Worm (Caenorhabditis elegans): ENCODE data around the gene F21C10.4.

Gene F21C10.4

ce11 chrV:9082350-9082749 lies 44.1 kb upstream of the F21C10.4 start:
- peak; percentile 3 for TF ChIP-seq nhr-23 (tag; optimal IDR thresholded peaks at IDR 0.05)
- TF ChIP-seq snpc-4 (tag; optimal IDR thresholded peaks at IDR 0.05) = no peak
- TF ChIP-seq nhr-25 (tag; optimal IDR thresholded peaks at IDR 0.05) = peak; percentile 32

DNA sequence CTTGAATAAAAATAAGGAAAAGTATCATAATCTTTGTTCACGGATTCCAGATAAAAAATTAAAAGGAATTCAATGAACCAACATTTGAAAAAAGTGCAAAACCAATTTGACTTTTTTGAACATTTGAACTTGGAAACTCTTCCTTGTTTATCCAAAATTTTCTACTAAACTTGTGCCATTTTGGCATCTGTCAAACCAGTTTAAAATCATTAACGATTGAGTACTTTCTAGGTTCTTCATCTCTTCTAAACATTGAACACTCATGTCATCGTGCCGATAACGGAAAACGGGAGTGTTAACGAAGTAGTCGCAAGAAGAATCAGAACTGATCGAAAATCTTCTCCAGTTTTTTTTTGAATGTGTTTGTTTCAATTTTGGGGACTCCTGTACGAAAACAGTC lies 42.2 kb upstream of the F21C10.4 start:
- TF ChIP-seq nhr-25 (tag; optimal IDR thresholded peaks at IDR 0.05) (peak; percentile 12), nhr-23 (tag; optimal IDR thresholded peaks at IDR 0.05) (peak; percentile 37), nhr-43 (tag; optimal IDR thresholded peaks at IDR 0.05; ENCODE audit: poor library complexity, severe bottlenecking) (peak; percentile 11), nhr-237 (tag; optimal IDR thresholded peaks at IDR 0.05) (no peak)

DNA sequence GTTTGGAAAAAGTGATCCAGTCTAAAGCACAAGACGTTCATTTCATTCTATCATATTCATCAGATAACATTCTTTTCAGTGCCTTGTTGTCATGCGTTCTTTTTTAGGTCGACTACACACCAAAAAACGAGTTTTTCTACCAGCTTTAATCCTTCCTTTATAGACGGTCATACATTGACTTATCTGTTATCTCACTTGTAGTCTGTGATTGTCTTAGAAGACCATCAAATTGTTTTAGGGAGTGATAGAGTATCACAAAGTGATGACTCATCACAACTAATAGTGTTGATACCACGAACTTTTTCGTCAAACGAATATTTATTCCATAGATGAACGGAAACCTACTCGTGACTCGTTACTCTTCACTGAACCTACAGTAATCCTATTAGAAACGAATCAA lies 40.6 kb upstream of the F21C10.4 start:
- TF ChIP-seq aly-2 (tag; optimal IDR thresholded peaks at IDR 0.05) = no peak
- TF ChIP-seq skn-1 (tag; optimal IDR thresholded peaks at IDR 0.05) = no peak
- TF ChIP-seq zag-1 (tag; optimal IDR thresholded peaks at IDR 0.05) = no peak
- peak; percentile 73 for TF ChIP-seq nhr-25 (tag; optimal IDR thresholded peaks at IDR 0.05)
- TF ChIP-seq ceh-9 (tag; optimal IDR thresholded peaks at IDR 0.05) = no peak
- no peak for TF ChIP-seq nhr-77 (tag; optimal IDR thresholded peaks at IDR 0.05)
- TF ChIP-seq ceh-16 (tag; optimal IDR thresholded peaks at IDR 0.05) = no peak
- TF ChIP-seq elt-1 (tag; optimal IDR thresholded peaks at IDR 0.05) = no peak
- TF ChIP-seq nhr-43 (tag; optimal IDR thresholded peaks at IDR 0.05; ENCODE audit: poor library complexity, severe bottlenecking) = peak; percentile 88
- TF ChIP-seq tbx-2 (tag; optimal IDR thresholded peaks at IDR 0.05) = peak; percentile 22
- no peak for TF ChIP-seq nhr-12 (tag; optimal IDR thresholded peaks at IDR 0.05)
- peak; percentile 89 for TF ChIP-seq nhr-23 (tag; optimal IDR thresholded peaks at IDR 0.05)
- TF ChIP-seq elt-3 (tag; optimal IDR thresholded peaks at IDR 0.05) = peak in 1 of 3 experiments; percentile 84
- no peak for TF ChIP-seq ztf-4 (tag; optimal IDR thresholded peaks at IDR 0.05)
- no peak for TF ChIP-seq nhr-11 (tag; optimal IDR thresholded peaks at IDR 0.05)
- peak; percentile 43 for TF ChIP-seq jun-1 (tag; optimal IDR thresholded peaks at IDR 0.05)
- TF ChIP-seq nhr-67 (tag; optimal IDR thresholded peaks at IDR 0.05) = no peak
- no peak for TF ChIP-seq pha-4 (tag; optimal IDR thresholded peaks at IDR 0.05)
- no peak for TF ChIP-seq mml-1 (tag; optimal IDR thresholded peaks at IDR 0.05)
- no peak for TF ChIP-seq egl-27 (tag; optimal IDR thresholded peaks at IDR 0.05)
- no peak for TF ChIP-seq fkh-2 (tag; optimal IDR thresholded peaks at IDR 0.05)
- TF ChIP-seq ceh-28 (tag; optimal IDR thresholded peaks at IDR 0.05) = peak; percentile 58
- TF ChIP-seq elt-2 (tag; optimal IDR thresholded peaks at IDR 0.05) = peak; percentile 34
- TF ChIP-seq pqm-1 (tag; optimal IDR thresholded peaks at IDR 0.05) = peak; percentile 15
- no peak for TF ChIP-seq mdl-1 (tag; optimal IDR thresholded peaks at IDR 0.05)

- no peak for TF ChIP-seq sea-2 (GFP tag; optimal IDR thresholded peaks at IDR 0.05)
- TF ChIP-seq ceh-16 (tag; optimal IDR thresholded peaks at IDR 0.05) = no peak
- TF ChIP-seq ama-1 (optimal IDR thresholded peaks at IDR 0.05) = peak; percentile 99
- TF ChIP-seq lsy-12 (tag; optimal IDR thresholded peaks at IDR 0.05) = peak; percentile 42
- TF ChIP-seq jun-1 (tag; optimal IDR thresholded peaks at IDR 0.05) = no peak
- no peak for TF ChIP-seq lin-15B (tag; optimal IDR thresholded peaks at IDR 0.05)
- no peak for TF ChIP-seq fos-1 (tag; optimal IDR thresholded peaks at IDR 0.05)
- no peak for TF ChIP-seq skn-1 (tag; optimal IDR thresholded peaks at IDR 0.05)
- no peak for TF ChIP-seq ceh-82 (tag; optimal IDR thresholded peaks at IDR 0.05)
- TF ChIP-seq ceh-9 (tag; optimal IDR thresholded peaks at IDR 0.05) = no peak
- TF ChIP-seq unc-62 (GFP tag; optimal IDR thresholded peaks at IDR 0.05) = no peak
- TF ChIP-seq tbx-2 (tag; optimal IDR thresholded peaks at IDR 0.05) = no peak
- TF ChIP-seq nhr-28 (tag; optimal IDR thresholded peaks at IDR 0.05) = no peak
- TF ChIP-seq daf-12 (tag; optimal IDR thresholded peaks at IDR 0.05) = no peak
- TF ChIP-seq nhr-76 (tag; optimal IDR thresholded peaks at IDR 0.05) = no peak
- TF ChIP-seq aly-2 (tag; optimal IDR thresholded peaks at IDR 0.05) = no peak
- no peak for TF ChIP-seq elt-1 (tag; optimal IDR thresholded peaks at IDR 0.05)
- peak; percentile 10 for TF ChIP-seq snpc-4 (tag; optimal IDR thresholded peaks at IDR 0.05)
- TF ChIP-seq mml-1 (tag; optimal IDR thresholded peaks at IDR 0.05) = no peak
- TF ChIP-seq egl-5 (tag; optimal IDR thresholded peaks at IDR 0.05) = no peak
- TF ChIP-seq pha-4 (tag; optimal IDR thresholded peaks at IDR 0.05) = no peak
- TF ChIP-seq nfya-1 (tag; optimal IDR thresholded peaks at IDR 0.05; ENCODE audit: insufficient read depth) = peak; percentile 48
Measured at ce11 chrV:9088758-9089157, 37.7 kb upstream of the F21C10.4 start.
